Fruit fly (Drosophila melanogaster): ENCODE results near the gene Noc3.

Gene Noc3

DNA sequence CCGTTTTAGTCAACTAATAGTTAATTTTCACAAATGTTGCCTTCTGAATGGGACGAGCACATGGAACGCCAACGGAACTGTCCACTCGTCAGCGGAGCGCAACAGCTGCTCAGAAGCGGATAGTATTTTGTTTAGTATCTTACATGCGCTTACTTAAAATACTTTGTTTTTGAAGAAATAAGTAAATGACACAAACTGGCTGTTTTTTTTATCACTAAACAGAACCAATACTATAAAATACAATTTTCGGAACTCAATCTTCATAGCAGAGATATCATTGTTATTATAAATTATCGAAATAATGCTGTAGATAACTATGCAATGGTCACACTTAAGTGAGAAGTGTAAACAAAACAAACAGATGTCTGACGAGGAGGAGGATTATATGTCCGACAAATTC, at the start of gene Noc3, which contains the start of gene CG10053:
Gene Noc3, minus strand, starts transcription at position 81 of the 400 bp plus-strand sequence.
Gene CG10053, plus strand, starts transcription at position 202 of the 400 bp plus-strand sequence.
- TF ChIP-seq Jra (GFP tag; optimal IDR thresholded peaks at IDR 0.05) = no peak
- TF ChIP-seq woc (GFP tag; optimal IDR thresholded peaks at IDR 0.05) = no peak
- no peak for TF ChIP-seq brk (GFP tag; optimal IDR thresholded peaks at IDR 0.05)
- TF ChIP-seq Myc (optimal IDR thresholded peaks at IDR 0.05) = peak; percentile 60
- TF ChIP-seq Abd-B (GFP tag; optimal IDR thresholded peaks at IDR 0.05) = no peak
- no peak for TF ChIP-seq foxo (GFP tag; optimal IDR thresholded peaks at IDR 0.05)

DNA sequence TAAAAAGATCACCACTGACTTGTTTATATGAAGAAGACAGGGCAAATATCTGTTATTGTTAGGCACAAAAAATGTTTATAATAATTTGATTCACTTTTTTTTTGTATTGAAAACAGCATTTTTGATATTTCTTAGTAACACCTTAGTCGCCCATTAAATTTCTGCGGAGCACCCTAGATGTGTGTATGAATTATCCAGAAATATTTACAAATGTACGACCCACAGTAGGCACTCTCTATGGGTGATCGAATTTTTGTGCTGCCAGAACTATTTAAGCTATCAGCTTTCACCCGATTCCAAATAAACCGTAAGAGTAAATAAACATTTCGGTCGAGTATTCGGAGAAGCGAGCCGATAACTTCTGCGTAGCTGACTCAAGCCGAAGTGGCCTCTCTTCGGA, 38.9 kb upstream of the Noc3 start, which contains the start of gene RacGAP84C:
Gene RacGAP84C, plus strand, starts transcription at position 301 of the 400 bp plus-strand sequence.
- TF ChIP-seq Hr83 (GFP tag; optimal IDR thresholded peaks at IDR 0.05; ENCODE audit: poor library complexity, severe bottlenecking) = no peak
- TF ChIP-seq brk (GFP tag; optimal IDR thresholded peaks at IDR 0.05) = no peak
- TF ChIP-seq N (GFP tag; optimal IDR thresholded peaks at IDR 0.05) = no peak

DNA sequence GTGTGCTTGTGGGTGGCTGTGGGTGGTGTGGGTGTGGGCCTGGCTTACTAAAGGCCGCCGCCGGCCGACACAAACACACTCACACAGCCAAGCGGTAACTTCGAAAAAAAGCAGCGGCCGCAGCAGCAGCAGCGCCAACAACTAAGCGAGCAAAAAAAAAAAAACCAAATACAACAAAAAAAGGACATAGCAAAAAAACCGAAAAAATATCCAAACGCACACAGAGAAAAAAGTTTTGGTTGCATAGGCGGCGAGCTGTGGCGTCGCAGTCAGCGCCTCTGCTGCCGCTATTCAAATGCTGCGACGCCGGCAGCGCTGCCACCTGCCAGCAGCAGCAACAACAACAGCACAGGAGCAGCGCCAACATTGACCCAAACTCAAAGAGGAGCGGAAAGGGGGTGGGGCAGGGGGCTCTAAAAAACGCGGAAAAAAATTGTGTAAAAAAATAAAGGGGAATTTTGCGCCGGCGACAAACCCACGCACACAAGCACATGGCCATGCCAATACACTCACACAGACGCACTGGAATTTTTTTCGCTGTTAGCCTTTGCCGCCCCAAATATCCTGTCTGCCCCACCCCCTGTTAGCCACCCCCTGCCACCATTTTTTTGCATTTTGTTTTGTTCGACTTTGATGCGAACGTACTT, 35.6 kb upstream of the Noc3 start:
- TF ChIP-seq CG9705 (GFP tag; optimal IDR thresholded peaks at IDR 0.05) (no peak), Hnf4 (GFP tag; optimal IDR thresholded peaks at IDR 0.05) (no peak), Hr83 (GFP tag; optimal IDR thresholded peaks at IDR 0.05; ENCODE audit: poor library complexity, severe bottlenecking) (no peak), foxo (GFP tag; optimal IDR thresholded peaks at IDR 0.05) (no peak), Rel (GFP tag; optimal IDR thresholded peaks at IDR 0.05) (no peak), Rel (tag; optimal IDR thresholded peaks at IDR 0.05) (no peak), dl (GFP tag; optimal IDR thresholded peaks at IDR 0.05; ENCODE audit: insufficient read depth in 1 of 2, partially characterized antibody in 2 of 2) (no peak), Sp1 (GFP tag; optimal IDR thresholded peaks at IDR 0.05) (no peak), usp (GFP tag; optimal IDR thresholded peaks at IDR 0.05) (no peak), fru (GFP tag; optimal IDR thresholded peaks at IDR 0.05) (no peak), GATAd (GFP tag; optimal IDR thresholded peaks at IDR 0.05) (no peak), Abd-B (GFP tag; optimal IDR thresholded peaks at IDR 0.05) (no peak), brk (GFP tag; optimal IDR thresholded peaks at IDR 0.05) (no peak), Mio (GFP tag; optimal IDR thresholded peaks at IDR 0.05) (no peak), lola (GFP tag; optimal IDR thresholded peaks at IDR 0.05) (no peak), rgr (GFP tag; optimal IDR thresholded peaks at IDR 0.05) (no peak), Dfd (GFP tag; optimal IDR thresholded peaks at IDR 0.05) (no peak), dmrt93B (GFP tag; optimal IDR thresholded peaks at IDR 0.05) (no peak), woc (GFP tag; optimal IDR thresholded peaks at IDR 0.05) (no peak)

DNA sequence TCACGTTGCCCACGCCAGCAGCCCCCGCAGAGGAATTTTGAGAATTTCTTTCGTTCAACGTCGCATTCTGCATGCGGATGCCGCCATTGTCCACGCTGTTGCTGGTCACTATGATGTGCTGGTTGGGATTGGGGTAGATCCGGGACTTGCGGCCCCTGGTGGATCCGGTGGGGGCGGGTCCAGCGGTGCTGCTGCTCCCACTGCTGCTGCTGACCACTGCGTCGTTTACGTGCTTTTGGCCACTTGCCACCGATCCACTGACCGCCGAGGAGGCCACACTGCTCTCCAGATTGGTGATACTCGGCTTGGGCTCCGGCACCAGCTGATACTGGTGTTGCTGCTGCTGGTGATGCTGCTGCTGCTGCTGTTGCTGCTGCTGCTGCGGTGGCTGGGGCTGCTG, 30.0 kb upstream of the Noc3 start:
- TF ChIP-seq Dfd (GFP tag; optimal IDR thresholded peaks at IDR 0.05) (peak; percentile 94), rgr (GFP tag; optimal IDR thresholded peaks at IDR 0.05) (no peak)

DNA sequence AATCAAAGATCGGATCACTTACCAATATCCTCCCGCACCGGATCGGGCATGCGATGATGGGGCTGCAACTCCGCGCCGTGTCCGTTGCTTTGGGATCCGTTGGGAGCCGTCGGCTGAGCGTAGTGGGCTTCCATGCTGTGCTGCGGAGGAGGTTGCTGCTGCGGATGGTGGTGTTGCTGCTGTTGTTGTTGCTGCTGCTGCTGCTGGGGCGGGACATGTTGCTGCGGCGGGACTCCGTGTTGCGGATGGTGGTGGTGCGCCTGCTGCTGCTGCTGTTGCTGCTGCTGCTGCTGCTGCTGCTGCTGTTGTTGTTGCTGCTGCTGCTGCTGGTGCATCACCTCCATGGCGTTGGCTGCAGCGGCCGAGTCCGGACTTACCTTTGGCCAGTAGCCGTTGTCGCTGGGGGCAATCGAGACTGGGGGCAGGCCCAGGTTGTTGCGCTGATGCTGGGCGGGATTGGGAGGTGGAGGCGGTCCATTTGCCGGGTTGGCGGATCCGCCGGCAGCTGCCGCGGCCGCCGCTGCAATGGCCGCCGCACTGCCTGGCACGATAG, 28.3 kb upstream of the Noc3 start:
- no peak for TF ChIP-seq dl (GFP tag; optimal IDR thresholded peaks at IDR 0.05; ENCODE audit: insufficient read depth in 1 of 2, partially characterized antibody in 2 of 2)
- TF ChIP-seq Dfd (GFP tag; optimal IDR thresholded peaks at IDR 0.05) = peak; percentile 92

DNA sequence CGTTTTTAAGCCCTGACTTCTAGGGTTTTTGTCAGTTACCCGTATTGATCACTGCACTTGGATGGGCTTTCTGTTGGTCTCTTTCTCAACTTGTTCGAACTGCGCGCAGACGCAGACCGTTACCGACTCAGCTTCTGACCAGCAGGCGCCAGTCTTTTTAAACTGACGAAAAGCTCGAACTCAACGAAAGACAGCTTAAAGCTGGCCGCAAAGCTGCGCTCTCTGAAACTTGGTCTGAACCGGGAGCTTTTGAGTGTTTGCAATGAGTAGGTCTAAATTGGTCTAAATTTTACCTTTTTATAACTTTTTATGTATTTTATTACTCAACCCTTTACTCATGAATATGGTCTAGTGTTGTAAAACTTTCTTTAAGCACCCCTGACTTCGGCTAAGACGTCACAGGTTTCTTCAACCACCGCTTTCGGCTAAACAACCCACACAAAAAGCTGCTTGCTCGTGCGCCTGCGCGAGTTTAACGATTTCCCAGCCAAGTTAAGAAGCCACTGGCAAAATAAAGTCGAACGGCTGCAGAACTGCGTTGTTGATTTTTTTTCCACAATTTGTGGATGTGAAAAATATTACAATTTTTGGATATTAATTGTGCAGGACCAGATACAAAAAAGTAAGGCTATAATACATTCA, 18.9 kb upstream of the Noc3 start, which contains the start of the genes Gld and Syt4:
Gene Gld, minus strand, starts transcription at position 137 of the 642 bp plus-strand sequence.
Gene Syt4, plus strand, starts transcription at position 499 of the 642 bp plus-strand sequence.
- no peak for TF ChIP-seq Dif (GFP tag; optimal IDR thresholded peaks at IDR 0.05; ENCODE audit: partially characterized antibody)
- no peak for TF ChIP-seq OdsH (GFP tag; optimal IDR thresholded peaks at IDR 0.05)
- TF ChIP-seq rgr (GFP tag; optimal IDR thresholded peaks at IDR 0.05) = no peak
- TF ChIP-seq CG9705 (GFP tag; optimal IDR thresholded peaks at IDR 0.05) = no peak
- no peak for TF ChIP-seq Sp1 (GFP tag; optimal IDR thresholded peaks at IDR 0.05)
- TF ChIP-seq dmrt93B (GFP tag; optimal IDR thresholded peaks at IDR 0.05) = no peak
- TF ChIP-seq h (GFP tag; optimal IDR thresholded peaks at IDR 0.05) = no peak
- no peak for TF ChIP-seq psq (GFP tag; optimal IDR thresholded peaks at IDR 0.05)
- TF ChIP-seq woc (GFP tag; optimal IDR thresholded peaks at IDR 0.05) = no peak
- TF ChIP-seq brk (GFP tag; optimal IDR thresholded peaks at IDR 0.05) = no peak
- no peak for TF ChIP-seq dl (GFP tag; optimal IDR thresholded peaks at IDR 0.05; ENCODE audit: insufficient read depth in 1 of 2, partially characterized antibody in 2 of 2)
- no peak for TF ChIP-seq GATAd (GFP tag; optimal IDR thresholded peaks at IDR 0.05)
- no peak for TF ChIP-seq fru (GFP tag; optimal IDR thresholded peaks at IDR 0.05)
- TF ChIP-seq Dfd (GFP tag; optimal IDR thresholded peaks at IDR 0.05) = no peak
